Fruit fly (Drosophila melanogaster): ENCODE data around the gene tsg.

- no peak for TF ChIP-seq topi (GFP tag; optimal IDR thresholded peaks at IDR 0.05)
- no peak for TF ChIP-seq CG6854 (GFP tag; optimal IDR thresholded peaks at IDR 0.05)
- TF ChIP-seq CG16779 (tag; optimal IDR thresholded peaks at IDR 0.05) = no peak
- no peak for TF ChIP-seq CG10631 (GFP tag; optimal IDR thresholded peaks at IDR 0.05)
- no peak for TF ChIP-seq CG9139 (GFP tag; optimal IDR thresholded peaks at IDR 0.05)
- no peak for TF ChIP-seq CG3919 (GFP tag; optimal IDR thresholded peaks at IDR 0.05)
- no peak for TF ChIP-seq eg (GFP tag; IDR thresholded peaks at IDR 0.05)
- TF ChIP-seq Hr4 (GFP tag; optimal IDR thresholded peaks at IDR 0.05) = no peak
- TF ChIP-seq Blimp-1 (GFP tag; optimal IDR thresholded peaks at IDR 0.05) = no peak
These were observed 32.1 kb upstream of the tsg start, which contains the start of gene Tango4 for dm6 chrX:12020857-12021256.

Data from whole organism, prepupa.